Worm (Caenorhabditis elegans) whole organism, L4/young adult: ENCODE data around the gene srh-139.
"Not testable (repeated sequence)": the region's sequence is repeated elsewhere in the genome, so short reads cannot be mapped to it uniquely, and the experiment has no call there.

ENCODE experiments used
- W03F9.2 ChIP-seq: fragments of 150-350 bp; optimal IDR thresholded peaks from 2 replicates; lab custom pipeline; 2014; ENCODE audit warnings: missing biosample characterization, missing genetic modification characterization
- dao-5 ChIP-seq: sonication (generic microtip); optimal IDR thresholded peaks from 2 replicates; lab custom pipeline; 2016; ENCODE audit warnings: missing genotype, missing genetic modification characterization, moderate library complexity, missing compliant biosample characterization
- him-1 ChIP-seq: sonication (generic microtip); optimal IDR thresholded peaks from 2 replicates; lab custom pipeline; 2016; ENCODE audit warnings: missing genotype, missing genetic modification reagents, missing genetic modification characterization, missing compliant biosample characterization

The srh-139 gene

DNA sequence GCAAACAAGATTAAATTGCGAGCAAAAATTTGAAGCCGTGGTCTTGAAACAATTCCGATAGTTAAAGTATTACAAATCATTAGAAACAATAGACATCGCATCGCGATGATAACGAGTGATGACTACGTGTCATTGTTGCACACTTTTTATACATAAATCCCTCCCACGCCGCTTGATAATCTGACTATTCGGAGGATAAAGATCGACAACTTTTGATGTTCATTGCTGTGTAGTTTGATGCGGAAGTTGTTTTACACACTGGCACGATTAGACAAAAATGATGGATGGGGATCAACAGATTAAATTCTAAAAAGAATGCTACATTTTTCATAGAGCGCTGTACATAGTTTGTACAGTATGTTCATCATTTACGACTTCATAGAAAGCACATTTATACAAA lies 4.5 kb upstream of the srh-139 start, which contains the start of gene T08G3.11:
T08G3.11 (minus strand) TSS at position 101 of the 400 bp plus-strand sequence.
- TF ChIP-seq dao-5 (no peak), W03F9.2 (tag; lab: Kevin White, UChicago) (no peak), him-1 (tag; lab: Kevin White, UChicago) (no peak)

DNA sequence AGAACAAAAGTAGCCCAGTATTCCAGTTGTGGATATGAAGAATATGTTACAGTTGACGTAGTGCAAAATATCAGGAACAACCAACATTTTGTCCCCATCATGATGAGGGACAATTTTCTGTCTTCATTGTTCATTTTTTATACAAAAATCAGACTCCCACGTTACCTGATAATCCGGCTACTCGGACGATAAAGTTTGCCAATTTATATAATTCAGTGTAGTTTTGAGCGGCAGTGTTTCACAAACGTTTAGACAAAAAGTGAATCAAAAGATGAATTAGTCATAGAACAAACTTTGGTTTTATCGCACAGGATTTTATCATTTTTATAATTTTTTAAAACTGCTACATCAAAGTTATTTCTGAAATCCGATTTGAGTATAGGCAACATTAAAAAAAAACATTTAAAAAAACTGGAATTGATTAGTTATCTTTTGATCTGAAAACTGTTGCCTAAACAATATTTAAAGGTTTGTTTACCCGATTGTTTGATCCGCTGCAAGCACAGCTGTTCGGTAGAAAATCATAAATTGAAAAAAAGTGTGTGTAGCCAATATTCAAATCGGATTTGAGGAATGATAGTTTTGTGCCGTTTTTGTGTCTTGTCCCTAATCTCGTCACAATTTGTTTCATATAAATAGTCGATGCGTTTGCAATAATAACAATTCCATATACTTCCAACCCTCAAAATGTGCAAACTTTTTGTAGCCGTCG lies 2.7 kb upstream of the srh-139 start, which contains the start of the genes F57E7.4 and spig-6:
F57E7.4 (minus strand) TSS at position 101 of the 712 bp plus-strand sequence.
spig-6 (plus strand) TSS at position 662 of the 712 bp plus-strand sequence.
- TF ChIP-seq him-1 (tag; lab: Kevin White, UChicago) (no peak), dao-5 (no peak), W03F9.2 (tag; lab: Kevin White, UChicago) (no peak)

DNA sequence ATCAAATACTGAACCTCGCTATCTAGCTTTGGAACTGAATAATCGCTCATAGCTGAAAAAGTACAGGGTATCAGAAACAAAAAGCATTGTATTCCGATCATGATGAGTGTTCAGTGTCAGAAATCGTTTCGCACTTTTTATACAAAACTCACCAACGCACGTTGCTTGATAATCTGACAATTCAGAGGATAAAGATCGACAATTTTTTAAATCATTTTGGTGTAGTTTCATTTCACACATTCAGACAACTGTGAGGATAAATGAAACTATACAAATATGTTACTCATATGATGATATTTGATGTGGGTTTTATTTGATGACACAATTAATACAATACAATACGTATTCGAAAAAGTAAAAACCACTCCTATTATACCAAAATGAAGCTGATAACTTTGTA lies 737 bp upstream of the srh-139 start, which contains the start of gene F57E7.2:
F57E7.2 (minus strand) TSS at position 101 of the 400 bp plus-strand sequence.
- TF ChIP-seq him-1 (tag; lab: Kevin White, UChicago) (no peak), dao-5 (no peak), W03F9.2 (tag; lab: Kevin White, UChicago) (no peak)

DNA sequence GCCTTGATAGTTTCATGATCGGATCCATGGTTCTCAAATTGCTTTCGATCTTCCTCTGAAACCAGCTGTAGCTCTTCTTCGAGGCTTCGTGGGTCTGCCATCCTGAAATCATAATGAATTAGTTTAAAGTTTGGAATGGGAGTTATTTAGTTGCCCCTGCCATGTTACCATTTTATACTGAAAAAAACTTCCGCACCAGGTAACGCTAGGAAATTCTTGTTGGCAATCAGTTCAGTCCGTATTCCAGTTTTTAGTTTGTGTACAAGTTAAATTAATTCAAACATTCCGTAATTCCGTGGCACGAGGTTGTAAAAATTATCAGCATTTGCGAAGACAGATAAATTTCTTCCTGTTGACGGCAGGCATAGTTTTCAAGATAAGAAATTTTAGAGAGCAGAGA lies 3.7 kb downstream of the srh-139 start, which contains the start of gene Y32B12A.5:
Y32B12A.5 (minus strand) TSS at position 101 of the 400 bp plus-strand sequence.
- TF ChIP-seq dao-5 (no peak), W03F9.2 (tag; lab: Kevin White, UChicago) (no peak), him-1 (tag; lab: Kevin White, UChicago) (no peak)

DNA sequence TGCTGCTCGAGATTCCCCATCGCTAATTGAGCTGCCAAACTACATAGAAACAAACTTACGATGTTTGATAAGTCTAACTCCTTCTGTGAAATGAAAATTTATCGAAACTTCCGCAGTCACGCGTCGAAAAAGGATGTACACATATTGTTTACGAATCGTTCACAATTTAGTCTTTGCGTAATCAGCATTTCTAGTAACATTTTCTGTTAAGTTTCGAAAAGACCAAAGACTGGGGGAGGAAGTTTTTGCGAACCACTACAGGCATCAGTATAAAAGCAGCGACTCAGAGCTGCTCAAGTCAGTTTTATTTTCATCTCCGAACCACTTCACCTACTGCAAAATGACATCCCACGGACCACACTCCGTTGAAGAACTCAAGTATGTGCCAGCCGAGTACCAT lies 4.4 kb downstream of the srh-139 start, which contains the start of gene sqst-4:
sqst-4 (plus strand) TSS at position 301 of the 400 bp plus-strand sequence.
- no peak for TF ChIP-seq dao-5
- no peak for TF ChIP-seq him-1 (tag; lab: Kevin White, UChicago)
- TF ChIP-seq W03F9.2 (tag; lab: Kevin White, UChicago): no peak

DNA sequence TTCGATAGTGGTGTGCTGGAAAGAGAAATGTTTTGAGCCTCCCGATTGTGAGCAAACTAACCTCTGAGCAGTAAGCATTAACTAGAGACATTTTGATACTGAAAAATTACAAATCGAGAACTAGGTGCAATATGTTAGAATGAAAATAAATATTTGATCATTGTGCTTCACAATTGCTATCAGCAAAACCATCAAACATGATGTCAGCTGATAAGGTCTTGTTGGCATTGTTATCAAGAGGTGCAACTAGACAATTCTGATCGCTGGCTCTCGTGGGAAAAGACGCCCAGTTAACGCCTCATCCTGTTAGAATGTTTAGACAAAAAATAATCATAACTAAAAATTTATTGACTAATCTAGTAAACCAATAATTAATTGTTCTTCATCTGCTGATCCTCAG lies 10.6 kb downstream of the srh-139 start, which contains the start of gene comt-2:
comt-2 (minus strand) TSS at position 131 of the 400 bp plus-strand sequence.
- TF ChIP-seq him-1 (tag; lab: Kevin White, UChicago): no peak
- no peak for TF ChIP-seq W03F9.2 (tag; lab: Kevin White, UChicago)
- TF ChIP-seq dao-5: no peak

DNA sequence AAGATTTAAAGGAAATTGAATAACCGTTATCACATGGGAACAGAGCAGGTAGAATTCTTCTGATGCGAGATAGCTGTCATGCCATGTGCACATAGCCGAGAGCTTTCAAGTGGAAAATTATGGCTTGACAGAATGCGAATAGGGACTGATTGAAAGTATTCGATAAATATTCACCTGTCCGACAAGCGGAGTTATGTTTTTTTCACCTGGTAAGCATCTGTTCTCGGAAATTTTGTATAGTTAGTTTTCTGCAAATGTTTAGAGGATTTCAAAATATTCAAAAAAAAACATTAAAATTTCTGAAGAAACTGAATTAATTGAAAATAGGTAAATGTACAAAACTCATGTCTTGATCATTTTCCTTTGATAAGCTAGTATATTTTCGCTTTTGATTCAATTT lies 13.7 kb downstream of the srh-139 start, which contains the start of gene srh-136:
srh-136 (minus strand) TSS at position 93 of the 400 bp plus-strand sequence.
- TF ChIP-seq him-1 (tag; lab: Kevin White, UChicago): no peak
- no peak for TF ChIP-seq dao-5
- no peak for TF ChIP-seq W03F9.2 (tag; lab: Kevin White, UChicago)

DNA sequence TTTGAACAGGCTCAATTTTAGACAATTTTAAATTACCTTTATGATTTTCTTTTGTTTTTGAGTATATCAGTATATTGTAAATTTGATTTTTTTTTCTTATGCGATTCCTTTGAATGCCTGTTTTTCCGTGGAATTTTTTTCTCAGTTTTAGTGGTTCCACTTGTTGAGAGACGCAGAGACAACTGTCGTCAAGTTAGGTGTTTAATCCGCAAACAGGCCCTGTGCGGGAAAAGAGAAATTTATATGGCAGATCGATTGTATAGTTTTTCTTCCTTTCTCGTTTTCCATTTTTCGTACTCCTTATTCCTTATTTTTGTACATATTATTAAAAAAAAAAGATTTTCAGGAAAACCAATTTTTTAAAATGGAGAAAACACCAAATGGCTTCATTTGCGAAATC lies 15.2 kb downstream of the srh-139 start, which contains the start of gene F36D3.1:
F36D3.1 (plus strand) TSS at position 347 of the 400 bp plus-strand sequence.
- no peak for TF ChIP-seq W03F9.2 (tag; lab: Kevin White, UChicago)

DNA sequence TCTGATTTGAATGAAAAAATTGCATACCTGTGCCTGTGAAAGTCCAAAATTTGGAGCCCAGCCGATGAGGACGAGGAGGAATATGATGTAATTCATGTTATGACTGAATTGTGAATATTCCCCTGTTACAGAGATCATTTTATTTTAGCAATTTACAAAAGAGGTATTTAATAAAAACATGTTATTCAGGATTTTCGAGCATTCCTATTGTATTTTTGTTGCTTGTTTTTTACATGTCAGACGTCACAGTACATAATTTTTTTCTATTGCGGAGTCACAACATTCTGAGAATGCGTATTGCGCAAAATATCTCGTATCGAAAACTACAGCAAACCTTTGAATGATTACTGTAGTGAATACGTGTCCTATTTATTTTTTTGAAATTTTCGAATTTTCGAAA lies 19.4 kb downstream of the srh-139 start, which contains the start of gene F36D3.14:
F36D3.14 (minus strand) TSS at position 101 of the 400 bp plus-strand sequence.
- TF ChIP-seq him-1 (tag; lab: Kevin White, UChicago): no peak
- no peak for TF ChIP-seq W03F9.2 (tag; lab: Kevin White, UChicago)
- TF ChIP-seq dao-5: no peak

DNA sequence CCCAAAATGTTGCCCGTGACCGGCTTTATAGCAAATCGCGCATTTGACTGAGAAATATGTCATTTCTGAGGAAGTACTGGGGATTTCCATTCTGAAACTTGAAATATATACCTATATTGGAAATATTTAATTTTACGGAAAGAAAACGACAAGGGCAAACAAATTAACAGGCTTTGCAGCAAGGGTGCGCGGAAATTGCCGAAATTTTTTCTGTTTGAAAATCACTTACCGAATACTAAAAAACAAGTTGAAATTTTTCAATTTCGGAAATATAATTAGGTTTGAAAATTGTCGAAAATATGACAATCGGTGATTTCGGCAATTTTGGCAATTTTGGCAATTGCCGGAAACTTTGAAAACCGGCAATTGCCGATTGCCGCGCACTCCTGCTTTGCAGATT lies 22.0 kb downstream of the srh-139 start, which contains the start of gene nhr-54:
nhr-54 (minus strand) TSS at position 101 of the 400 bp plus-strand sequence.
- no peak for TF ChIP-seq W03F9.2 (tag; lab: Kevin White, UChicago)
- no peak for TF ChIP-seq dao-5
- no peak for TF ChIP-seq him-1 (tag; lab: Kevin White, UChicago)

DNA sequence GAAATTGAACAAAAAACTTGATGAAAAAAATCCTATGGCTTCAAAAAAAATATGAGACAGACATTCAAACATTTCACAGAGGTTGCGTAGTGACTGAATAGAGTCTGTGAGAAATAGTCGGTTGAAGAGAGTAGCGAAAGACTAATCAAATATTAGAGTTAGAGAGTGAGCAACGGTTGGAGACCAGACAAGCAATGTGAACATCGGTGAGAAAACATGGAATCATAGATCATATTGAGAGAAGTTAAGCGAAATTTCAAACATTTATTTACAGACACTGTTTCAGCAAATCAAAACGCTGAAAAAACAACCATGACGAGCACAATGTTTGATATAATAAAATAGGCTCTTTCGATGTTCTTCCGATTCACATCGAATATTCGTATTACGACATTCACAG lies 22.9 kb downstream of the srh-139 start:
- TF ChIP-seq him-1 (tag; lab: Kevin White, UChicago): no peak
- TF ChIP-seq dao-5: no peak
- no peak for TF ChIP-seq W03F9.2 (tag; lab: Kevin White, UChicago)

DNA sequence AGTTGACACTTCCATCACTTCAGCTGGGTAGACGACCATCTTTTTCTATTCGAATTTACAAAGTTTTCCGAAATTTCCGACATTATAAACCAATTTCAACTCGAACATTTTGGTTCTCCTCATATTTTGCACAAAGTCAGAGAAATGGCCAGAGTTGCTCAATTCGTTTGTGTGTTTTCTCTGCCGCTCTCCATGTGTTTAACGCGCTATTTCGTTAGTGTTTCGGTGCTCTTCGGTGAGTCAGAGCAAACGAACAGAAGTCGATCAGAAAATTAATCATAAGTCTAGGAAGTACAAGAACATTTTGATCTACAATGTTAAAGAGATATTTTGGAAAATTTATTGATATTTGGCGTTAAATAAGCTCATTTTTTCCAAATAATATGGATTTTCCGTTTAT lies 24.9 kb downstream of the srh-139 start, which contains the start of gene srr-3:
srr-3 (minus strand) TSS at position 101 of the 400 bp plus-strand sequence.
- TF ChIP-seq W03F9.2 (tag; lab: Kevin White, UChicago): no peak
- no peak for TF ChIP-seq him-1 (tag; lab: Kevin White, UChicago)
- TF ChIP-seq dao-5: no peak

DNA sequence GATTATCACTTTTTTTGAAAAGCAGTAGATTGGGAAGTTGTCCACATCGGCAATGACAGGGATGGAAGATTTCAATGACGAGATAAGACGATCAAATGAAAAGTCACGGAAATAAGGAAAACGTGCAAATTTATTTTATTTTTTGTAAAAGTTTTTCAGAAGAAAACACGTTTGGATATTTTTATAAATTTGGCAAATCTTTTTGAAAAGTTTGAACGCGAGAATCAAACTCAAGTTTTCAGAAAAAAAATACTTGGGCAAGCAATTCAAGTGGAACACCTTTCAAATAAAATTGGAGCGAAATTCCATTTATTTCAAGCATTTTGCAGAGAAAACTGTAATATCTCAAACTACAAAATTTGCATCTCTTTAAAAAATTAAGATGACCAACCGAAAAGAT lies 31.4 kb downstream of the srh-139 start, which contains the start of gene F36D3.5:
F36D3.5 (minus strand) TSS at position 101 of the 400 bp plus-strand sequence.
- not testable (repeated sequence) for TF ChIP-seq dao-5; W03F9.2 (tag; lab: Kevin White, UChicago); him-1 (tag; lab: Kevin White, UChicago)

DNA sequence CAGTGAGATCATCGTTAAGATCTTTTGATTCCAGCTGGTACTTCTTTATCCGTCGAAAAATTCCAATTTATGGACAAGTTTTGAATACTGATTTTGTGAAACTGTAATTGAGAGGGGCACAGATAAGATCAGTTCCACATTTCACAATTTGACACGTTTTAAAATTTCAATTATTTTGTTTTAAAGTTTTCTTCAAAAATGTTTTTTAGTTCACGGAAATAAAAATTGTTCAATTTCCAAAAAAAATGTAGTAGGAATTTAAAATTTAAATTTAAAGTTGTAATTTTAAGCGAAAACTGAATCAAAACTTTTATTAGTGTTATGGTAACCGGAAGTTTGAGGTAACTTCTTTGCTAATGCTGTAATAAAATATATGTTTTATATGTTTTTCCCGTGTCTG lies 33.8 kb downstream of the srh-139 start, which contains the start of gene F36D3.4:
F36D3.4 (minus strand) TSS at position 101 of the 400 bp plus-strand sequence.
- TF ChIP-seq dao-5: no peak
- no peak for TF ChIP-seq him-1 (tag; lab: Kevin White, UChicago)
- no peak for TF ChIP-seq W03F9.2 (tag; lab: Kevin White, UChicago)
